Worm (Caenorhabditis elegans): ENCODE data around the gene C06E1.7.

- TF ChIP-seq R02D3.7 (tag; optimal IDR thresholded peaks at IDR 0.05) (no peak), aly-2 (tag; optimal IDR thresholded peaks at IDR 0.05) (no peak), fkh-10 (GFP tag; optimal IDR thresholded peaks at IDR 0.05) (no peak), pqm-1 (tag; optimal IDR thresholded peaks at IDR 0.05) (no peak), nhr-77 (tag; optimal IDR thresholded peaks at IDR 0.05) (no peak), elt-3 (tag; optimal IDR thresholded peaks at IDR 0.05) (no peak), unc-62 (GFP tag; optimal IDR thresholded peaks at IDR 0.05) (no peak), pha-4 (tag; optimal IDR thresholded peaks at IDR 0.05) (no peak), tbx-2 (tag; optimal IDR thresholded peaks at IDR 0.05) (no peak), lin-15B (tag; optimal IDR thresholded peaks at IDR 0.05) (no peak), nhr-237 (tag; optimal IDR thresholded peaks at IDR 0.05) (no peak)
Observed at ce11 chrIII:8560836-8561235, 32.7 kb downstream of the C06E1.7 start, which contains the start of gene acdh-6.
